Fruit fly (Drosophila melanogaster): ENCODE measurements around the gene CG15715.

The CG15715 gene

DNA sequence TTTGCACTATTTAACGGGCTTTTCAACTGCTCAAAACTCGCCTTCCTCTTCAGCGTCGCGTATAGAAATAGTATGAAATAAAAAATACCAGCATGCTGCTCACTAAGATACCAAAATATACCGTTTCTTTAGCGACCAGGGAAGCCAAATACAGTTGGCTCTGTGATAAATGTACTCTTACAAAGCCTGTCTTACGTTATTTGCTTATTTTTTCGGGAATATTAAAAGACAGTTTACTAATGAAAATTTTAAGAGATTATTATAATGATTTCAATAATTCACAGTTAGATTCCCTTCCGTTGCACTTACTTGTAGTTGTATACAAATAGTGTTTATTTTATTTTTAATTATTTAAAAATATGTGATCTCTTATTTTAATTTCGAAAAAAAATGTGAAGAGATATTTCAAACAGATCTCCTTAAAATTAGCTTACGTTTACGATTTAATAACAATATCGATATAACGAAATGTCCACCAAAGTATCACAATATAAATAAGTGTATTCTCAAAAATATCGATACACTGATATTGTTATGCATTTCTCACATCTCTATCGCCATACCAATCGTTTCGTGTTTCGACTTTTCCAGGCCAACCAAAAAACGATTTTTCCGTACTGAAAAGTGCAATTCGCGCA lies 10.8 kb downstream of the CG15715 start, which contains the start of the genes DCP2 and dbo (continued):
- TF ChIP-seq CHES-1-like (GFP tag; optimal IDR thresholded peaks at IDR 0.05) (no peak), CG10321 (GFP tag; IDR thresholded peaks at IDR 0.05) (peak; percentile 29; the same call in 1 of the 2 replicates), otp (GFP tag; IDR thresholded peaks at IDR 0.05) (0 out of 3 replicates have a peak, but pooled peaks have one; percentile 28), eyg (GFP tag; optimal IDR thresholded peaks at IDR 0.05) (no peak), CG10267 (tag; optimal IDR thresholded peaks at IDR 0.05) (peak; percentile 61), CG17568 (GFP tag; optimal IDR thresholded peaks at IDR 0.05) (no peak), sima (GFP tag; optimal IDR thresholded peaks at IDR 0.05) (no peak), Ssrp (tag; optimal IDR thresholded peaks at IDR 0.05) (peak; percentile 61), CG42726 (GFP tag; IDR thresholded peaks at IDR 0.05; ENCODE audit: partially characterized antibody) (peak; percentile 66), YL-1 (GFP tag; optimal IDR thresholded peaks at IDR 0.05) (no peak), E2f1 (GFP tag; IDR thresholded peaks at IDR 0.05) (peak; percentile 74), Six4 (GFP tag; optimal IDR thresholded peaks at IDR 0.05) (peak; percentile 23), dysf (GFP tag; IDR thresholded peaks at IDR 0.05) (peak; percentile 75; the same call in 2 of the 3 replicates), CG11085 (GFP tag; IDR thresholded peaks at IDR 0.05) (peak; percentile 57), cad (GFP tag; optimal IDR thresholded peaks at IDR 0.05) (no peak), btn (GFP tag; optimal IDR thresholded peaks at IDR 0.05) (no peak), tap (tag; optimal IDR thresholded peaks at IDR 0.05) (peak; percentile 77), twi (tag; optimal IDR thresholded peaks at IDR 0.05) (peak; percentile 37), CG15479 (GFP tag; optimal IDR thresholded peaks at IDR 0.05) (no peak), Dip2 (GFP tag; IDR thresholded peaks at IDR 0.05) (no peak), Dip3 (GFP tag; optimal IDR thresholded peaks at IDR 0.05) (peak; percentile 53), CG14965 (GFP tag; optimal IDR thresholded peaks at IDR 0.05; ENCODE audit: borderline replicate concordance) (no peak), en (GFP tag; optimal IDR thresholded peaks at IDR 0.05) (no peak), CG10366 (GFP tag; IDR thresholded peaks at IDR 0.05) (peak; percentile 61), Sin3A (optimal IDR thresholded peaks at IDR 0.05) (no peak), CG17385 (GFP tag; optimal IDR thresholded peaks at IDR 0.05) (peak; percentile 56), ranshi (GFP tag; IDR thresholded peaks at IDR 0.05) (0 out of 2 replicates have a peak, but pooled peaks have one; percentile 63), Deaf1 (tag; optimal IDR thresholded peaks at IDR 0.05) (no peak), H2.0 (GFP tag; IDR thresholded peaks at IDR 0.05) (peak; percentile 51), jing (GFP tag; optimal IDR thresholded peaks at IDR 0.05) (no peak), HLH54F (GFP tag; optimal IDR thresholded peaks at IDR 0.05) (peak; percentile 49), CG2199 (GFP tag; IDR thresholded peaks at IDR 0.05) (no peak), stc (GFP tag; IDR thresholded peaks at IDR 0.05) (peak; percentile 44; the same call in 1 of the 2 replicates), CG11695 (GFP tag; IDR thresholded peaks at IDR 0.05) (peak; percentile 81; the same call in 1 of the 3 replicates), nau (GFP tag; optimal IDR thresholded peaks at IDR 0.05) (no peak), Tbp (GFP tag; optimal IDR thresholded peaks at IDR 0.05) (peak; percentile 10), CG4404 (GFP tag; IDR thresholded peaks at IDR 0.05) (0 out of 2 replicates have a peak, but pooled peaks have one; percentile 19), CG10979 (tag; optimal IDR thresholded peaks at IDR 0.05) (no peak), Dek (tag; optimal IDR thresholded peaks at IDR 0.05) (peak; percentile 71), vnd (GFP tag; IDR thresholded peaks at IDR 0.05; ENCODE audit: partially characterized antibody) (peak; percentile 85), CG13123 (GFP tag; optimal IDR thresholded peaks at IDR 0.05) (no peak), kni (GFP tag; optimal IDR thresholded peaks at IDR 0.05) (no peak), hbn (GFP tag; IDR thresholded peaks at IDR 0.05; ENCODE audit: partially characterized antibody) (peak; percentile 88), Oli (tag; optimal IDR thresholded peaks at IDR 0.05) (peak; percentile 62), CG7928 (GFP tag; optimal IDR thresholded peaks at IDR 0.05) (peak; percentile 87), Gug (GFP tag; IDR thresholded peaks at IDR 0.05) (peak; percentile 82), mld (GFP tag; IDR thresholded peaks at IDR 0.05; ENCODE audit: partially characterized antibody) (peak; percentile 77; the same call in 2 of the 3 replicates), pros (GFP tag; optimal IDR thresholded peaks at IDR 0.05) (no peak), Atf3 (GFP tag; optimal IDR thresholded peaks at IDR 0.05) (no peak), CG11560 (tag; IDR thresholded peaks at IDR 0.05) (no peak)

All from whole organism, embryonic.